Fruit fly (Drosophila melanogaster) whole organism, larva: ENCODE results near the gene CG6607.
A peak's percentile ranks its signal among the peaks of the same experiment; 100 is the strongest.

Experiments used
- noc ChIP-seq: fragments of 200-800 bp; sonication (Bioruptor generic); optimal IDR thresholded peaks from 3 replicates; lab custom pipeline; 2019; ENCODE audit warnings: missing biosample characterization, mild to moderate bottlenecking, missing genetic modification characterization, moderate library complexity

Gene CG6607

DNA sequence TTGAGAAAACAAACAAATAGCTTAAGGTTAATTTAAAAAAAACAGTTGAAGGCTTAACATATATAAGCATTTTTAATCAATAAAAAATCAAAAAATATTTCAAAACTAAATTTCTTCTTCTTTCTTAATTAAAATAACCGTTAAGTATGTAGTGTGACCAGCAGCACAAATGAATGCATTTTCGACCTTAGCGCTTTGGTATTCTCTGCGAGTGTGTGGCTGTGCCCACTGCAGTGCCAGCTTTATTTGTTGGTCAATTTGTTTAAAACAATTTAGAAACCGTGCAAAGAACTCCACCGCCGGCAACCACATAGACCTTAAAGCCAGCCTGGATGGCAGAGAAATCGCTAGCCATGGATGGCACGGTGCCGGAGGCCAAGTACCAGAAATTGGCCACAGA, at the start of gene CG6607:
TSS of gene CG6607 (plus strand) at position 203 of the 400 bp plus-strand sequence.
- no peak for TF ChIP-seq noc (tag; lab: Kevin White, UChicago)

DNA sequence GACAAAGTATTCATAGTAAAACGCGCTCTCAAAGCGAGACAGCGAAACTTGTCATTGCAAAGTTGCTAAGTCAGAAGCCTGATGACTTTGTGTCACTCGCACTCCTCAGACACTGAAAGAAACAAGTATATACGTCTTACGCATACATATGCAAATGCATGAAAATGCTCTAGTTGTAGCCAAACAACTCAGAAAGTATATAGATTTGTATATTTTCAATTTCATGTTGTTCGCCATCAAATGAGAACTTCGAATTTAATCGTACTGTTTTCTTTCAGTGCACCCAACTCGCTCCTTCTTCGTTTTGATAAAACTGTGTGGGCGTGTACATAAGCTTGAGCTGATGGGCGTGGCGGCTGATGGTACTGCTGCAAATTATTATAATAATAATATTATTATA, 46.8 kb upstream of the CG6607 start:
- TF ChIP-seq noc (tag; lab: Kevin White, UChicago): no peak

DNA sequence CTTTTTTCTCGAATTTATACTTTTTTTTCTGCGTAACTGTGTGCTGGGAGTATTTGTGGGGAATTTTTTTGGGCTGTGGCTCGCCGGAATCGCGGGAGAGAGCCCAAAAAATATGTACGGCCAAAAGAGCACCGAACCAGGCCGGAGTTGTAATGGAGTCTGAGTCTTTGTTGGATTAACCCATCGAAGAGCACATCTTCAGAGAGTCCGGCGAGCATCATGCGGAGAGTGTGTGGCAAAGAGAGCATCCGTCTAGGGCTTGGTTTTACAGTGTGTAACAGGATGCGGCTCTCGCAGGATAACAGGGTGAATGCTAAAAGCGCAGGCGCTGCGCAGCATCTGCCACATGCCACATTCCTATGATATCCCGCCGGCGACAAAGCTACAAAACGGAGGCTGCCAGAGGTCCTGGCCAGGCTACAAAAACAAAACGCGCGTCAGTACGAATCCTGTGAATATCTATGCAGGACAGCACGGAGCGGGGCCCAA, 42.8 kb upstream of the CG6607 start, which contains the start of gene nAChRalpha2:
TSS of gene nAChRalpha2 (plus strand) at position 439 of the 489 bp plus-strand sequence.
- no peak for TF ChIP-seq noc (tag; lab: Kevin White, UChicago)

DNA sequence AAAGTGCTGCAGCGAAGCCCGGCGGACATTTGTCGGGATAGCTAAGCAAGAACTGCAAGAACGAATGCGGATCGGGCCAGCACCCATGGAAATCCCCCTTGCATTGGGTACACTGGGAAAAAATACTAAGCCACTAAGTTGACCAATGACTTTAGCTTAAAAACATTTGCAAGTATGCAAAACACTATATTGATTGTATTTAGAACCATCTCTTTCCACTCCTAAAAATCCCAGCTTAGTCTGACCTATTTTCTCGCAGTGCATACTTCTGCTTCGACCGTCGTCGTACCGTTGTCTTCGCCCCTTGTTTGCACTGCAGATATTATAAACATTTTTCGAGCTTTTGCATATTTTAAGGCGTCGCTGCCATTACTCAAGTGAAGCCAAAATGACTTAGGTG, 31.8 kb upstream of the CG6607 start:
- TF ChIP-seq noc (tag; lab: Kevin White, UChicago): no peak

DNA sequence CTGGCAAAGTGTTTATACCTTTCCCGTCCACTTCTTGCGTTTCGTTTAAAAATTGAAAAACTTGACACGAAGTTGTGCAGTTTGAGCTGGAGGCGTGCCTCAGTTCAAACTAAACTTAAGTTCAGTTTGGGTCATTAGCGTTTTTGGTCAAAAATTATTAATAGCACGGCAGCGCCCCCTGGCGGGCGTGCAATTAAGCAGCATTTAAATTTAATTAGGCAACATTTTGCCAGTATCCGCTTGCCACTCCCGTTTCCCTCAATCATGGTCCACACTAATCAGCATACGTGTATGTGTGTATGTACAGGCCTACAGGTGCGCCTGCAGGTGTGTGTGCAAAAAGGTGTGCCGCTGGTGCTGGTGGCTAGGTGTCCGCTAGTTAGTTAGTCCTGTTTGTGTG, 24.2 kb upstream of the CG6607 start:
- no peak for TF ChIP-seq noc (tag; lab: Kevin White, UChicago)

DNA sequence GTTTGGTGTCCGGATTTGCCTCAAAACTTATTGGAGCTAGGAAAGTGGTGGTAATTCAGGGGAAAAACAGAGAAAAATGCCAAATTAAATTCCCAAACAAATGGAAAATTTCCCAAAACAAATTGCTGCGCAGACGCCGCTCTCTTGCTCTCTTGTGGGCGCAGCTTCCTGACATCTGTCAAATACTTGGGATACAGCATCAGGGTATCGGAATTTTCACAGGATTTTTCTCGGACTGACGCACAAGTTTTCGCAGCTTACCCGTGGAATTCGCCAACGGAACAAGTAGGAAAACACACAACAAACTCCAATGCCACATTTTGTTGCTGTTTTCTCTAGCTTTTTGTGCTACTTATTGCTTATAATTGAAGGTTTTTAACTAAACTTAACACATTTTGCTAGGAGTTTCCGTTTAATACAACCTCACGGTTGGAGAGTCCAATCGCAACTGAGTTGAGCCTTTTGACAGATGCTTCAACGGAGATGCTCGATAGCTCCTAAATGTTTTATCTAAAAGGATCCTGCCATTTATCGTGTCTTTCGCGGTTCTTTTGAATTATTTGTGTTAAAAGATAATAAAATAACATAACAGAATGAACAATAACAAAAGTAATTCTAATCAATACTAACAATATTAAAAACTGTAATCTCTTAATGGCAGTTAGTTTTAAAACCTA, 13.1 kb upstream of the CG6607 start, which contains the start of the genes nAChRbeta2 and DZIP1:
TSS of gene nAChRbeta2 (minus strand) at position 455 of the 677 bp plus-strand sequence.
TSS of gene DZIP1 (plus strand) at position 627 of the 677 bp plus-strand sequence.
- no peak for TF ChIP-seq noc (tag; lab: Kevin White, UChicago)

DNA sequence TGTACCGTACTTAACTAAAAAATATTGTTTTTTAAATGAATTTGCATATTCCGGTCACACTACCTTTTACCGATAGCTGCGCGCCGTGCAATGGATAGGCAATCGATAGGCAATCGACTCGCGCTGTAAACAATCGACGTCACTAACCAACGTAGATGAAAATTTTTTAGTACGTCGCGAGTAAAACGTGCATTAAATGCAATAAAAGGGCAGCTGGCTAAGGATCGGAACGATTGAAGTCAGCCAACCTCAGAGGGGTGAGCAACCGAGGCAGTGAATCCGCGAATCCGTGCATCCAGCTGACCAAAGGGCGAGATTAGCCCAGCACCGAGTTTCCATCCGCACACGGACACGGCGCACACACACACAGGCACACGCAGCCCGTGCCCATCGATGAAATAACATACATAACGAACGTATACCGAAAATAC, 9.7 kb upstream of the CG6607 start, which contains the start of gene Pp1alpha-96A:
TSS of gene Pp1alpha-96A (plus strand) at position 121 of the 431 bp plus-strand sequence.
- TF ChIP-seq noc (tag; lab: Kevin White, UChicago): no peak

DNA sequence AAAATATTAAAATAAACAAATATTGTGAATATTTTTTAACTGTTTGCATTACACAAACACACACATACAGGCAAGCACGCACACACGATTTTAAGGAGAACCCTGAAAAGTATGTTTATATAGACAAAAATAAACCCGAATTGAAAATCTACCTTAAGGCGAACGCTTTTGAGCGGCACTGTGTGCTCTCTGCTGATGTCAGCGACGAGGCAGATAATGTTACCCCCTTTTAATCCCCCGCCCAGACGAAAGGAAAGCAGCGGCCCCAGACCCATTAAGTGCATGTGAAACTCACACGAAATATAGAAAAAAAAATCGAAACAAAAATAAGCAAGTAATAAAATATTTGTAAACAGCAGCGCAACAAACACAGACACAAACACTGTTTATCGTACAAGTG, 6.5 kb upstream of the CG6607 start:
- TF ChIP-seq noc (tag; lab: Kevin White, UChicago): no peak

DNA sequence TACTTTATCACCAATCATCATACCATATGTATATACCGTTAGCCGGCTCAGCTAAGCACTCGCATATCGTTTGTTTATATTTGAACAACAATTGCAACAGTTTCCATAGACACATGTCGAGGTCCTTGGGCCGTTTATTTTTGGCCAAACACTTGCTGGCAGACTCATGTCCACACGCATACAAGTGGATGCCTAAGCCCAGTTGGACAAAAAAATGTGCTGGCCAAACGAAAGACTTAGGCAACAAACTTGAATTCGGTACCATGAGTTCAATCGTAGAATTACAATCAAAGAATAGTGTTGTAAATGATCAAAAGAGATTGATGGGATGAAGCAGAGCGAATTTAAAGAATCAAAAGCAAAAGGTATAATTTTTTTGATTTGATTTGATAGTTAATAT, 4.3 kb upstream of the CG6607 start, which contains the start of gene CG13622:
TSS of gene CG13622 (minus strand) at position 101 of the 400 bp plus-strand sequence.
- TF ChIP-seq noc (tag; lab: Kevin White, UChicago): no peak

DNA sequence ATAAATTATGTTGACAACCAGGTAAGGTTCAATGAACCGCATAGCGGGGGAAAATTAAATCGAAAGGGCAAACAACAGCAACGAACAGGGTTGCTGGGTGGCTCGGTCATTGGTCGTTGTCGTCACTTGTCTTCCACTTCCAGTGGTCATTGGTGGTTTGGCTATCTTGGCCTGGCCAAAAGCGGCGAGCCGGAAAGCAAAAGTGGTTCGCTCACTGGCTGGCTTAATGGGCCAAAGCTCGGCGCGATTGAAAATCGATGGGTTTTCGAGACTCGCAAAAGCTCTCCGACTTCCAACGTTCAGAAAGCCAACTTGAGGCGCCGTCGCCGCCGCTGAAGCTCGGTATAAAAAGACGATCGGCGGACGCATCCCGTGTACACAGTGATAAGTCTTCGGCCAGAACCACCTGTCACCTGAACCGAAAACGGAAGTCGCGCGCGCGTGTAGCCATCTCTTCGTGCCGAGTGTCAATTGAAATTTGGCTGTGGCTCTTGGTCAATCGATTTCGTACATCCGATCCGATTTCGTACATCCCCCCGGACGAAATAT, 3.3 kb upstream of the CG6607 start, which contains the start of gene Jhbp12:
TSS of gene Jhbp12 (plus strand) at position 369 of the 549 bp plus-strand sequence.
- no peak for TF ChIP-seq noc (tag; lab: Kevin White, UChicago)

DNA sequence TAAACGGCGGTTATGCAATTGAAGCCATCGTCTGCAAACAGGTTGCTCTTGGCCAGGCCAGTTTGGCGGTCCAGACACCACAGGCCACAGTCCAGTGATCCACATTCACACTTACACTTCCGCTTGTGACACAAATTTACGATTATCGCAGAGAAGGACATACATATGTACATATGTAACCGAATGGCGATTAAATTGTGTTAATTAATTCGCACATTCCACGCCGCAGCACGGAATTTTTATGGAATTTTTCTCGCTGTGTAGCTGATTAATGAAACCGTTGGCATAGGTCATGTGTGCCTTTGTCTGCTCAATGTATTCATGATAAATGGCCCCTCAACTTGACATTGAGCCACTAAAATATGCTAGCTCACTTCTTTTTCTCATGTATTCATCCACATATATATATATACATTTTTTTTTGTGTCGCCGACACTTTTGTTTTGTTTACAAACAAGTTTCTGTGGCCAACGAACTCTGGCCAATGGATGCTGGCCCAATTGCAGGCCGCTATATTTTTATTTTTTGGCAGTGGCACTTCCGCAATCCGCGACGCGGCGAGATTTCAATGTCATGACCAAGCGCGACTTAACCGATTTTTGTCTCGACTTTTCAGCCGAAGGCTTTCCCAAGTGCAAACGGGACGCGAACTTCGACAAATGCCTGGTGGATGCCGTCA, 1.7 kb upstream of the CG6607 start:
- no peak for TF ChIP-seq noc (tag; lab: Kevin White, UChicago)

DNA sequence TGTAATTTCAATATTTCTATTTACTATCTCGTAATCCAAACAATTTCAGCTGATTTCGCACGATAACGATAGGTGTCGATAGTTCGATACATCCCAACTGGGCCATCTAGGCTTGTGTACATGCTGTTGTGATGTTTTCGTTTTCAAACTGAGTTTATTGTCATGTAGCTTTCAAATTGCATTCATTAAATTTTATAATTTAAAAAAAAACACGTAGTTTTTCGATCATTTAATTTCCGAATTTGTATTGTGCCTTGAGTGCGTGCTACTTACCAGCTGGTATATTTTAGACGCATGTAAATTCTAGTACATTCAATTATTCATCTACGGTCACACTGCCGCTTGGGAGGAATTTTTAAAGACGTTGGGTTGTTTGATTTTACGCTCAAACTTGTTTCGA, 2.5 kb downstream of the CG6607 start, which contains the start of the genes CG13623 and ana1:
TSS of gene CG13623 (minus strand) at position 231 of the 400 bp plus-strand sequence.
TSS of gene ana1 (plus strand) at position 249 of the 400 bp plus-strand sequence.
- TF ChIP-seq noc (tag; lab: Kevin White, UChicago): no peak

DNA sequence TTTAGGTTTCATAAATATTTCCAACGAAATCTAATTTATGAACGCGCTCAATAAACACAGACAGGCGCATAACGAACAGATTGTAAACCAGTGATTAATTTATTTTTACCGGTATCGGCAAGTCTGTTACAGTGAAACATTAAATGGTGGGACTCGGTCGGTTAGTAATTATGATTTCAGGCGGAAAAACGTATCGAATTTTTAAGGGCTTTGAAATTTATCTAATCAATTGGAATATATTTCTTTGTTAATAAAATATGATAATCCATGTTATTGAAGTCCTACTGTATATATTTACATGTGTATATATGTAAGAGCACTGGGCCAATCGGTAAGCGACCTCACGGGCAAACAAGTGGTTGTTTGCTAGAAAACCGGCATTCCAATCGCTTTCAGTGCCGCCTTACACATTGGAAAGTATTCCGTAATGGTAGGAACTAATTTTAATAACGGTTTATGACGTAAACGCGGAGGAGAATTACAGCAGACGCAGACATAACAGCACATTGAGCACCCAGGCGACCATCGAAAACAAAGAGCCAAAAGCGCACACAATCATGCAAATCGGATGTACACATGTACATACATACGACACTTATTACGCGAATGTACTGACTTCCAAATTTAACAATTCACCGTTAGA, 15.3 kb downstream of the CG6607 start:
- peak; percentile 83 for TF ChIP-seq noc (tag; lab: Kevin White, UChicago)

DNA sequence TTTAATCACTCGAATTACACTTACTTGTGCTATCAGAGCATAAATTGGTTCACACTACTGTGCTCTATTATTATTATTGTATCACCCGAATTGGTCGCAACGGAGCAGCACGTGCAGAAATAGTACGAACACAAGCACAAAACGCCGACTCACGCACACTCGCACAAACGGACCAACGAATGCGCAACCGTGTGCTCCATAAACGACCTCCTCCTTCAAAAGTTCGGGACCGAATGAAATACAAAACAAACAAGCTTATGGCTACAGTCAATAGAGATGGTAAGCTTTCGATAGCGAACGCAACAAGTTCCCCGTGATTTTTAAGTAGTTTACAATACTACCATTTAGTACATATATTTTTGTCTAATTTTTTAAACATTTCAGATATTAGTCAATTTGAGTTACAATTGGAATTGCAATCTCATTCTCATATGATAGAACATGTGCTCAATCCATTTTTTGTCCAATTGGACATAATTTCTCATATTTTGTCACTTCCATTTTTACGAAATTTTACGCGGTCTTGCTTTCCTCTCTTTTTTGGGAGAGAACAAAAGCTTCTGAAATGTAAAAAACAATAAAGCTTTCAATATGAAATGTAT, 15.9 kb downstream of the CG6607 start, which contains the start of gene Cftr:
TSS of gene Cftr (minus strand) at position 239 of the 602 bp plus-strand sequence.
- peak; percentile 58 for TF ChIP-seq noc (tag; lab: Kevin White, UChicago)

DNA sequence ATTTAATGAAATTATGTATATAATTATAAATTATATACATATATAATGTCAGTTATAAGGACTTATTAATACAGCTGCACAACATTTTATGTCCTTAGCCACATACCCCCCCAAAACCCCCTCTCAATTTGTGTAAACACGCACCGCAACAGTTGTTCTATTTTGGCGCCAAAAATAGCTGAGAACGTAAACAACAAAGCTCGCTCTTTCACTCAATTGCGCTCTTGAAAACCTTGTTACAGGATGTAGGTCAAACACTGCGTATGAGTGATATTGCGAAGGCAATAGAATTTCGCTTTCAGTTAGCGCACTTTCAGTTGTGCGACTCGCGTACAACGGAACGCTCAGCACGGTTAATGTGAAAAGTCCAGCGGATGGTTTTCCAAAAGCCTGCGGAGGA, 16.5 kb downstream of the CG6607 start, which contains the start of gene Esyt2:
TSS of gene Esyt2 (plus strand) at position 332 of the 400 bp plus-strand sequence.
- TF ChIP-seq noc (tag; lab: Kevin White, UChicago): no peak
